Fruit fly (Drosophila melanogaster) whole organism, embryonic: Measurements from ENCODE around the gene CG14219.

Experiments used
- B-H2 ChIP-seq: fragments of 200-800 bp; sonication (Bioruptor generic); optimal IDR thresholded peaks from 2 replicates; lab custom pipeline; 2018; ENCODE audit warnings: missing biosample characterization, mild to moderate bottlenecking, missing genetic modification characterization
- CG10565 ChIP-seq: fragments of 200-800 bp; sonication (Bioruptor generic); optimal IDR thresholded peaks from 3 replicates; lab custom pipeline; 2016; ENCODE audit warnings: missing biosample characterization, mild to moderate bottlenecking, missing genetic modification characterization
- CG10654 ChIP-seq: fragments of 200-800 bp; sonication (Bioruptor generic); optimal IDR thresholded peaks from 2 replicates; lab custom pipeline; 2016; ENCODE audit warnings: missing biosample characterization, missing genetic modification characterization
- CG11398 ChIP-seq: fragments of 200-800 bp; sonication (Bioruptor generic); optimal IDR thresholded peaks from 2 replicates; lab custom pipeline; 2016; ENCODE audit warnings: missing biosample characterization, missing genetic modification characterization
- CG11504 ChIP-seq: fragments of 200-800 bp; sonication (Bioruptor generic); optimal IDR thresholded peaks from 3 replicates; lab custom pipeline; 2019; ENCODE audit warnings: missing biosample characterization, mild to moderate bottlenecking, missing genetic modification characterization, moderate library complexity
- CG11560 ChIP-seq: fragments of 200-800 bp; sonication (Bioruptor generic); IDR thresholded peaks from 3 replicates; pipeline ENCODE4 v1.3.6; 2022; ENCODE audit warnings: missing biosample characterization, missing genetic modification characterization
- CG12155 ChIP-seq: fragments of 200-800 bp; sonication (Bioruptor generic); optimal IDR thresholded peaks from 3 replicates; lab custom pipeline; 2016; ENCODE audit warnings: missing biosample characterization, missing genetic modification characterization
- CG15601 ChIP-seq: fragments of 200-800 bp; sonication (Bioruptor generic); optimal IDR thresholded peaks from 3 replicates; lab custom pipeline; 2019; ENCODE audit warnings: missing biosample characterization, mild to moderate bottlenecking, missing genetic modification characterization, moderate library complexity
- CG18599 ChIP-seq: fragments of 200-800 bp; sonication (Bioruptor generic); optimal IDR thresholded peaks from 3 replicates; lab custom pipeline; 2017; ENCODE audit warnings: missing biosample characterization, missing genetic modification characterization, mild to moderate bottlenecking, moderate library complexity, missing genetic modification reagents
- CG2712 ChIP-seq: fragments of 200-800 bp; optimal IDR thresholded peaks from 3 replicates; lab custom pipeline; 2019; ENCODE audit warnings: missing biosample characterization, mild to moderate bottlenecking, missing genetic modification characterization, moderate library complexity
- CG30431 ChIP-seq: fragments of 200-800 bp; sonication (Bioruptor generic); optimal IDR thresholded peaks from 2 replicates; lab custom pipeline; 2017; ENCODE audit warnings: missing biosample characterization, missing genetic modification characterization
- CG31388 ChIP-seq: fragments of 200-800 bp; sonication (Bioruptor generic); optimal IDR thresholded peaks from 2 replicates; lab custom pipeline; 2016; ENCODE audit warnings: missing biosample characterization, missing genetic modification characterization
- CG32532 ChIP-seq: fragments of 200-800 bp; sonication (Bioruptor generic); IDR thresholded peaks from 2 replicates; pipeline ENCODE4 v1.3.6; 2022; ENCODE audit warnings: missing biosample characterization, missing genetic modification characterization
- CG3281 ChIP-seq: fragments of 200-800 bp; sonication (Bioruptor generic); optimal IDR thresholded peaks from 3 replicates; lab custom pipeline; 2017; ENCODE audit warnings: missing biosample characterization, mild to moderate bottlenecking, missing genetic modification characterization
- CG4282 ChIP-seq: fragments of 200-800 bp; sonication (Bioruptor generic); optimal IDR thresholded peaks from 2 replicates; lab custom pipeline; 2016; ENCODE audit warnings: missing biosample characterization, missing genetic modification characterization
- CG4328 ChIP-seq: fragments of 200-800 bp; sonication (Bioruptor generic); optimal IDR thresholded peaks from 3 replicates; lab custom pipeline; 2017; ENCODE audit warnings: missing biosample characterization, missing genetic modification reagents, missing genetic modification characterization
- CG4617 ChIP-seq: fragments of 200-800 bp; sonication (Bioruptor generic); optimal IDR thresholded peaks from 3 replicates; lab custom pipeline; 2016; ENCODE audit warnings: missing biosample characterization, missing genetic modification characterization, borderline replicate concordance
- CG6175 ChIP-seq: fragments of 200-800 bp; sonication (Bioruptor generic); IDR thresholded peaks from 3 replicates; pipeline ENCODE4 v1.3.6; 2022; ENCODE audit warnings: missing biosample characterization, missing genetic modification characterization
- CkIIα-i1 ChIP-seq: fragments of 200-800 bp; sonication (Bioruptor generic); IDR thresholded peaks from 2 replicates; pipeline ENCODE4 v1.3.6; 2022; ENCODE audit warnings: missing biosample characterization, missing genetic modification characterization
- Elba2 ChIP-seq: fragments of 200-800 bp; sonication (Bioruptor generic); optimal IDR thresholded peaks from 3 replicates; lab custom pipeline; 2016; ENCODE audit warnings: missing biosample characterization, missing genetic modification characterization
- Med ChIP-seq: fragments of 200-800 bp; sonication (Bioruptor generic); peaks from one replicate; lab custom pipeline; 2016; ENCODE audit warnings: missing biosample characterization, missing genetic modification characterization, mild to moderate bottlenecking, inconsistent platforms, moderate library complexity
- Mes4 ChIP-seq: fragments of 200-800 bp; sonication (Bioruptor generic); optimal IDR thresholded peaks from 2 replicates; lab custom pipeline; 2016; ENCODE audit warnings: missing biosample characterization, missing genetic modification characterization
- Stat92E ChIP-seq, 3 experiments: fragments of >200 bp in 2 of 3; fragments of 200-800 bp in 1 of 3; sonication (Bioruptor generic) in 1 of 3; optimal IDR thresholded peaks; 2 replicates each; lab custom pipeline; 2017 to 2019; ENCODE audit warnings: missing biosample characterization in 3 of 3, missing genetic modification characterization in 3 of 3, mild to moderate bottlenecking in 1 of 3, moderate library complexity in 1 of 3
- Vsx1 ChIP-seq: fragments of 200-800 bp; sonication (Bioruptor generic); optimal IDR thresholded peaks from 2 replicates; lab custom pipeline; 2017; ENCODE audit warnings: missing biosample characterization, mild to moderate bottlenecking, missing genetic modification characterization, missing genetic modification reagents
- bab2 ChIP-seq: fragments of 200-800 bp; sonication (Bioruptor generic); optimal IDR thresholded peaks from 2 replicates; lab custom pipeline; 2016; ENCODE audit warnings: missing biosample characterization, missing genetic modification characterization
- bbx ChIP-seq: fragments of 200-800 bp; sonication (Bioruptor generic); IDR thresholded peaks from 2 replicates; pipeline ENCODE4 v1.3.6; 2022; ENCODE audit warnings: missing biosample characterization, missing genetic modification characterization; ENCODE audit not compliant: partially characterized antibody
- cato ChIP-seq: fragments of 200-800 bp; sonication (Bioruptor generic); optimal IDR thresholded peaks from 2 replicates; lab custom pipeline; 2016; ENCODE audit warnings: missing biosample characterization, missing genetic modification characterization, borderline replicate concordance
- chn ChIP-seq: fragments of 200-800 bp; sonication (Bioruptor generic); optimal IDR thresholded peaks from 2 replicates; lab custom pipeline; 2016; ENCODE audit warnings: missing biosample characterization, missing genetic modification characterization
- ci ChIP-seq: fragments of 200-800 bp; sonication (Bioruptor generic); IDR thresholded peaks from 3 replicates; pipeline ENCODE4 v1.3.6; 2022; ENCODE audit warnings: missing biosample characterization, missing genetic modification characterization
- crp ChIP-seq, 2 experiments: fragments of 200-800 bp; sonication (Bioruptor generic); optimal IDR thresholded peaks; 2 replicates in 1 of 2; 3 replicates in 1 of 2; lab custom pipeline; 2017; ENCODE audit warnings: missing biosample characterization in 2 of 2, missing genetic modification characterization in 2 of 2, mild to moderate bottlenecking in 1 of 2, moderate library complexity in 1 of 2
- dan ChIP-seq: fragments of 200-800 bp; sonication (Bioruptor generic); IDR thresholded peaks from 2 replicates; pipeline ENCODE4 v1.3.6; 2022; ENCODE audit warnings: missing biosample characterization, missing genetic modification characterization
- en ChIP-seq: fragments of 200-800 bp; sonication (Bioruptor generic); optimal IDR thresholded peaks from 2 replicates; lab custom pipeline; 2016; ENCODE audit warnings: missing biosample characterization, missing genetic modification characterization
- gce ChIP-seq: fragments of 200-800 bp; sonication (Bioruptor generic); IDR thresholded peaks from 3 replicates; pipeline ENCODE4 v1.3.6; 2022; ENCODE audit warnings: missing biosample characterization, missing genetic modification characterization
- hbn ChIP-seq: fragments of 200-800 bp; sonication (Bioruptor generic); IDR thresholded peaks from 2 replicates; pipeline ENCODE4 v1.3.6; 2022; ENCODE audit warnings: missing biosample characterization, missing genetic modification characterization; ENCODE audit not compliant: partially characterized antibody
- insv ChIP-seq, 2 experiments: fragments of 200-800 bp; sonication (Bioruptor generic); optimal IDR thresholded peaks; 3 replicates each; lab custom pipeline; 2016 to 2018; ENCODE audit warnings: missing biosample characterization in 2 of 2, missing genetic modification characterization in 2 of 2
- kah ChIP-seq: fragments of 200-800 bp; sonication (Bioruptor generic); optimal IDR thresholded peaks from 2 replicates; lab custom pipeline; 2018; ENCODE audit warnings: missing biosample characterization, mild to moderate bottlenecking, missing genetic modification characterization
- kni ChIP-seq: fragments of 200-800 bp; sonication (Bioruptor generic); optimal IDR thresholded peaks from 3 replicates; lab custom pipeline; 2017; ENCODE audit warnings: mild to moderate bottlenecking, missing biosample characterization, missing genetic modification reagents, missing genetic modification characterization
- mld ChIP-seq: fragments of 200-800 bp; sonication (Bioruptor generic); IDR thresholded peaks from 3 replicates; pipeline ENCODE4 v1.3.6; 2022; ENCODE audit warnings: missing biosample characterization, missing genetic modification characterization; ENCODE audit not compliant: partially characterized antibody
- nmo ChIP-seq: fragments of 200-800 bp; sonication (Bioruptor generic); optimal IDR thresholded peaks from 2 replicates; lab custom pipeline; 2018; ENCODE audit warnings: missing biosample characterization, mild to moderate bottlenecking, missing genetic modification characterization, moderate library complexity
- otp ChIP-seq: fragments of 200-800 bp; sonication (Bioruptor generic); IDR thresholded peaks from 3 replicates; pipeline ENCODE4, ENCODE4 v1.3.6; 2022; ENCODE audit warnings: missing biosample characterization, missing genetic modification characterization
- phol ChIP-seq: fragments of 200-800 bp; sonication (Bioruptor generic); optimal IDR thresholded peaks from 3 replicates; lab custom pipeline; 2018; ENCODE audit warnings: missing biosample characterization, mild to moderate bottlenecking, missing genetic modification characterization, moderate library complexity
- pros ChIP-seq: fragments of 200-800 bp; sonication (Bioruptor generic); optimal IDR thresholded peaks from 3 replicates; lab custom pipeline; 2019; ENCODE audit warnings: missing biosample characterization, mild to moderate bottlenecking, missing genetic modification characterization, moderate library complexity
- tio ChIP-seq: fragments of 200-800 bp; sonication (Bioruptor generic); optimal IDR thresholded peaks from 2 replicates; lab custom pipeline; 2017; ENCODE audit warnings: missing biosample characterization, missing genetic modification characterization, inconsistent platforms
- unpg ChIP-seq: fragments of 200-800 bp; sonication (Bioruptor generic); optimal IDR thresholded peaks from 3 replicates; lab custom pipeline; 2018; ENCODE audit warnings: missing biosample characterization, mild to moderate bottlenecking, missing genetic modification characterization, moderate library complexity
- vfl ChIP-seq: fragments of 200-800 bp; sonication (Bioruptor generic); optimal IDR thresholded peaks from 2 replicates; lab custom pipeline; 2016; ENCODE audit warnings: missing biosample characterization, missing genetic modification characterization

CG14219 gene

DNA sequence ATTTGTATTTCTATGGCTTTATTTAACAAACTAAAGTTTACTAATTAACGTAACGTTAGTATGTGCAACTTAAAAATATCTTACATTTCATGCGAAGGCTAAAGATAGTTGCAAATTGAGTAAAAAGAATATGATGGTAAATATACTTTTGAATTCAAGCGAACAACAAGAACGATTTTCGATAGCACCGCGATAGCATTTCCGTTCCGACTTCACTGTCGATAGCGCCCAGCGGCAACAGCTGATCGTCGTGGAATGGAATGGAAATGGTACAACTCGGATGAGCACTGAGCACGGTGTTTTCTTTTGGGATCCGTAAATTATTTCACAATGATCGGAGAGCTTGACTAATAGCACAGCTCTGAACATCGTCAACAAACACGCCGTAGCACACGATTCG lies 23.5 kb upstream of the CG14219 start (continued):
- TF ChIP-seq CG4328 (peak; percentile 65), vfl (GFP tag; lab: Kevin White, UChicago) (no peak), CG4617 (GFP tag; lab: Kevin White, UChicago) (no peak), insv (GFP tag; optimal IDR thresholded peaks at IDR 0.05; lab: Kevin White, UChicago) (peak in 1 of 2 experiments; percentile 37), CkIIα-i1 (GFP tag; lab: Robert Waterston, UW) (no peak), CG12155 (GFP tag; lab: Kevin White, UChicago) (no peak), B-H2 (GFP tag; lab: Kevin White, UChicago) (peak; percentile 76), dan (GFP tag; lab: Robert Waterston, UW) (no peak), CG6175 (GFP tag; lab: Robert Waterston, UW) (no peak), bbx (GFP tag; lab: Robert Waterston, UW) (no peak), phol (peak; percentile 31), kni (peak; percentile 37), CG31388 (no peak), CG10565 (GFP tag; lab: Kevin White, UChicago) (no peak), CG10654 (no peak), bab2 (GFP tag; lab: Kevin White, UChicago) (no peak), Med (peak; percentile 90), CG15601 (tag; lab: Kevin White, UChicago) (peak; percentile 40), hbn (no peak), Elba2 (no peak), mld (GFP tag; lab: Robert Waterston, UW) (no peak), Vsx1 (GFP tag; lab: Kevin White, UChicago) (no peak), crp (GFP tag; optimal IDR thresholded peaks at IDR 0.05; lab: Kevin White, UChicago) (peak; percentile 28 to 89), pros (GFP tag; lab: Kevin White, UChicago) (no peak), CG3281 (GFP tag; lab: Kevin White, UChicago) (peak; percentile 78), cato (GFP tag; lab: Kevin White, UChicago) (no peak), CG4282 (GFP tag; lab: Kevin White, UChicago) (no peak), gce (GFP tag; lab: Robert Waterston, UW) (peak; percentile 60; the same call in 1 of the 3 replicates), tio (GFP tag; lab: Kevin White, UChicago) (no peak), CG32532 (GFP tag; lab: Robert Waterston, UW) (peak; percentile 41; the same call in 1 of the 2 replicates), Stat92E (GFP tag; optimal IDR thresholded peaks at IDR 0.05; lab: Kevin White, UChicago) (no peak), CG18599 (GFP tag; lab: Kevin White, UChicago) (no peak), chn (GFP tag; lab: Kevin White, UChicago) (no peak), CG11560 (tag; lab: Robert Waterston, UW) (no peak), otp (GFP tag; lab: Robert Waterston, UW) (peak; percentile 59; the same call in 1 of the 3 replicates), kah (GFP tag; lab: Kevin White, UChicago) (peak; percentile 41), ci (GFP tag; lab: Robert Waterston, UW) (peak; percentile 89), en (GFP tag; lab: Kevin White, UChicago) (no peak), unpg (GFP tag; lab: Kevin White, UChicago) (peak; percentile 60), CG30431 (GFP tag; lab: Kevin White, UChicago) (no peak), nmo (GFP tag; lab: Kevin White, UChicago) (peak; percentile 23), CG11398 (GFP tag; lab: Kevin White, UChicago) (no peak), CG11504 (no peak), Mes4 (peak; percentile 61), CG2712 (peak; percentile 51)
